Fruit fly (Drosophila melanogaster): ENCODE data around the gene CG8032.

DNA sequence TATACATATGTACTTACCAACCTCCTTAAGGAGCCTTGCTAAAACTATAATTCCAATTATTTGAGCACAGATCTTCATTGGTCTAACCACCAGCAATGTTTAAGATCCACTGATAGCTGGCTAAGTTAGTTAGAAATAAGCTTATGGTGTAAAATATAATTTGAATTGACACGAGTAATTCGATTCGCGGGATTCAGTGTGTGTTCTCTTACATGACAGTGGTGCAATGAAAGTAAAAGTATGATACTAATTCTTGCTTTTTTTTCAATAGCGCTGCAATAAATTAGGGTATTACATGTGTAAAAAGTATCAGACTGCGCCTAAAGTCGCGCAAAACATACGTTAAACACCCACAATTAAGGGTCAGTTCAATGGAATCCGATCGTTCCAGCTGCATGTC, 16.0 kb downstream of the CG8032 start, which contains the start of gene CG33325:
- no peak for TF ChIP-seq CG7045 (GFP tag; optimal IDR thresholded peaks at IDR 0.05)
- no peak for TF ChIP-seq ovo (GFP tag; optimal IDR thresholded peaks at IDR 0.05)
- no peak for TF ChIP-seq CG33017 (tag; optimal IDR thresholded peaks at IDR 0.05)
- TF ChIP-seq CG5204 (GFP tag; optimal IDR thresholded peaks at IDR 0.05): no peak
- no peak for TF ChIP-seq CG11617 (GFP tag; optimal IDR thresholded peaks at IDR 0.05)
- no peak for TF ChIP-seq bab1 (GFP tag; optimal IDR thresholded peaks at IDR 0.05)
- no peak for TF ChIP-seq kay (GFP tag; ENCODE audit: borderline replicate concordance)
